Fruit fly (Drosophila melanogaster): ENCODE results near the gene CG10357.

The CG10357 gene

dm6 chr3L:3665288-3666210 is 50.4 kb downstream of the CG10357 start (continued):
- no peak for TF ChIP-seq kni (GFP tag; optimal IDR thresholded peaks at IDR 0.05)
- peak; percentile 29 for TF ChIP-seq twi (tag; optimal IDR thresholded peaks at IDR 0.05)
- peak; percentile 24 for TF ChIP-seq trh (GFP tag; optimal IDR thresholded peaks at IDR 0.05)
- TF ChIP-seq Meics (GFP tag; optimal IDR thresholded peaks at IDR 0.05) = no peak
- no peak for TF ChIP-seq Hey (tag; optimal IDR thresholded peaks at IDR 0.05)
- no peak for TF ChIP-seq CG3407 (GFP tag; optimal IDR thresholded peaks at IDR 0.05)
- TF ChIP-seq Bdp1 (GFP tag; optimal IDR thresholded peaks at IDR 0.05) = no peak
- no peak for TF ChIP-seq CG7372 (GFP tag; IDR thresholded peaks at IDR 0.05)
- TF ChIP-seq tll (GFP tag; optimal IDR thresholded peaks at IDR 0.05) = no peak
- peak; percentile 36; the same call in 1 of the 3 replicates for TF ChIP-seq dysf (GFP tag; IDR thresholded peaks at IDR 0.05)
- no peak for TF ChIP-seq Sry-β (GFP tag; optimal IDR thresholded peaks at IDR 0.05)
- TF ChIP-seq sd (tag; optimal IDR thresholded peaks at IDR 0.05) = peak; percentile 55
- no peak for TF ChIP-seq CG3838 (GFP tag; optimal IDR thresholded peaks at IDR 0.05)
- TF ChIP-seq CG10959 (GFP tag; IDR thresholded peaks at IDR 0.05) = no peak
- no peak for TF ChIP-seq CG17912 (GFP tag; optimal IDR thresholded peaks at IDR 0.05)
- TF ChIP-seq gsb (GFP tag; IDR thresholded peaks at IDR 0.05) = no peak
- TF ChIP-seq ab (GFP tag; optimal IDR thresholded peaks at IDR 0.05) = peak; percentile 35
- no peak for TF ChIP-seq luna (GFP tag; optimal IDR thresholded peaks at IDR 0.05)
- TF ChIP-seq fd64A (GFP tag; optimal IDR thresholded peaks at IDR 0.05) = no peak
- TF ChIP-seq CG1603 (tag; optimal IDR thresholded peaks at IDR 0.05) = peak; percentile 62
- peak; percentile 62 for TF ChIP-seq Abd-B (GFP tag; optimal IDR thresholded peaks at IDR 0.05)
- peak; percentile 58 for TF ChIP-seq CG16863 (GFP tag; optimal IDR thresholded peaks at IDR 0.05)
- no peak for TF ChIP-seq H15 (GFP tag; IDR thresholded peaks at IDR 0.05)
- 0 out of 3 replicates have a peak, but pooled peaks have one; percentile 43 for TF ChIP-seq Optix (GFP tag; IDR thresholded peaks at IDR 0.05)
- 0 out of 2 replicates have a peak, but pooled peaks have one; percentile 41 for TF ChIP-seq sens-2 (GFP tag; IDR thresholded peaks at IDR 0.05)
- peak; percentile 46 for TF ChIP-seq CG16815 (GFP tag; optimal IDR thresholded peaks at IDR 0.05)
- TF ChIP-seq CG6791 (GFP tag; IDR thresholded peaks at IDR 0.05; ENCODE audit: partially characterized antibody) = no peak
- TF ChIP-seq chn (GFP tag; optimal IDR thresholded peaks at IDR 0.05) = peak; percentile 38
- TF ChIP-seq caup (GFP tag; optimal IDR thresholded peaks at IDR 0.05; ENCODE audit: severe bottlenecking) = peak; percentile 0
- peak; percentile 47 for TF ChIP-seq zfh2 (GFP tag; optimal IDR thresholded peaks at IDR 0.05)
- no peak for TF ChIP-seq CG7357 (GFP tag; IDR thresholded peaks at IDR 0.05)
- peak; percentile 61 to 74 for TF ChIP-seq chif (GFP tag; optimal IDR thresholded peaks at IDR 0.05)
- peak; percentile 40 for TF ChIP-seq HLH54F (GFP tag; optimal IDR thresholded peaks at IDR 0.05)
- TF ChIP-seq eve (GFP tag; optimal IDR thresholded peaks at IDR 0.05) = peak in 1 of 2 experiments; percentile 63
- no peak for TF ChIP-seq CG12104 (GFP tag; optimal IDR thresholded peaks at IDR 0.05)
- no peak for TF ChIP-seq GATAe (GFP tag; conservative IDR thresholded peaks at IDR 0.05)
- no peak for TF ChIP-seq Trl (optimal IDR thresholded peaks at IDR 0.05)
- TF ChIP-seq Trl (GFP tag; optimal IDR thresholded peaks at IDR 0.05) = peak; percentile 7
- TF ChIP-seq sc (optimal IDR thresholded peaks at IDR 0.05) = no peak
- TF ChIP-seq sc (GFP tag; optimal IDR thresholded peaks at IDR 0.05) = peak; percentile 47
- TF ChIP-seq Myb (GFP tag; optimal IDR thresholded peaks at IDR 0.05) = peak; percentile 23
- TF ChIP-seq vvl (GFP tag; IDR thresholded peaks at IDR 0.05) = peak; percentile 51
- TF ChIP-seq dmrt11E (tag; optimal IDR thresholded peaks at IDR 0.05) = peak; percentile 70
- TF ChIP-seq vnd (GFP tag; IDR thresholded peaks at IDR 0.05; ENCODE audit: partially characterized antibody) = no peak
- no peak for TF ChIP-seq toy (GFP tag; IDR thresholded peaks at IDR 0.05)
- TF ChIP-seq CG18619 (GFP tag; optimal IDR thresholded peaks at IDR 0.05) = peak; percentile 38
- TF ChIP-seq Atf3 (GFP tag; optimal IDR thresholded peaks at IDR 0.05) = peak; percentile 34
- peak in 1 of 2 experiments; percentile 90 for TF ChIP-seq Pdp1 (GFP tag; optimal IDR thresholded peaks at IDR 0.05)
- TF ChIP-seq sqz (GFP tag; optimal IDR thresholded peaks at IDR 0.05) = no peak

Data from whole organism, embryonic.